Fruit fly (Drosophila melanogaster) S2 (cell line): ENCODE data around the gene CG9630.

Source experiments
- CG8478 ChIP-seq: fragments of >200 bp; optimal IDR thresholded peaks from 2 replicates; lab custom pipeline; 2018
- CTCF ChIP-seq, 2 experiments: fragments of >200 bp; optimal IDR thresholded peaks; 2 replicates each; lab custom pipeline; 2018

DNA sequence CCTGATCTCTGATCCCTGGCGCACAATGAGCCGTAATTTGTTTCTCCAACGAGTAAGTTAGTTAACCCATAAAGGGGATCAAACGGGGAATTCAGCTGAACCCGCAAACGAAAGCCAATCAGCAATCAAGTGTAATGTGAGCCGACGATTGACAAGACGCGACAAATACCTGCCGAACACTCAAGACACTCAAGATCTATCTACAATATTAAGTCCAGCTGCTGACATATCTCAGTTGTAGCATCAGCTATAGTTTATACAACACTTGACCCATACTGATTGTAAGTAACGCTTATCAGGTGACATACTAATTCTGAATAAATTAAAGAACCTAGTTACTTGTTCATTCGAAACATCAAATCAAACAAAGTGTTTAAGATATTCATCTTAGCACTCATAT, 42.4 kb downstream of the CG9630 start:
- no peak for TF ChIP-seq CTCF (optimal IDR thresholded peaks at IDR 0.05; lab: Kevin White, UChicago)
- no peak for TF ChIP-seq CG8478 (lab: Kevin White, UChicago)
